Worm (Caenorhabditis elegans): ENCODE results near the gene B0035.22.

B0035.22 gene

ce11 chrIV:11310624-11311023, 4.3 kb upstream of the B0035.22 start, which contains the start of gene znf-207 (continued):
- TF ChIP-seq B0019.2 (GFP tag; conservative IDR thresholded peaks at IDR 0.05) (no peak), hmg-20 (GFP tag; IDR thresholded peaks at IDR 0.05) (no peak), mcd-1 (GFP tag; IDR thresholded peaks at IDR 0.05) (0 out of 2 replicates have a peak, but pooled peaks have one; percentile 21), madf-6 (GFP tag; IDR thresholded peaks at IDR 0.05) (no peak), lin-35 (GFP tag; optimal IDR thresholded peaks at IDR 0.05) (peak in 1 of 3 experiments; percentile 25), sptf-2 (GFP tag; optimal IDR thresholded peaks at IDR 0.05) (no peak), egrh-3 (GFP tag; IDR thresholded peaks at IDR 0.05) (no peak), gei-17 (GFP tag; optimal IDR thresholded peaks at IDR 0.05) (no peak), F57C9.4 (tag; optimal IDR thresholded peaks at IDR 0.05) (no peak), pbrm-1 (GFP tag; IDR thresholded peaks at IDR 0.05) (no peak), nhr-90 (tag; optimal IDR thresholded peaks at IDR 0.05) (no peak), dpl-1 (GFP tag; optimal IDR thresholded peaks at IDR 0.05) (no peak), nhr-27 (tag; optimal IDR thresholded peaks at IDR 0.05) (no peak), nfyb-1 (GFP tag; IDR thresholded peaks at IDR 0.05) (no peak), tlf-1 (GFP tag; optimal IDR thresholded peaks at IDR 0.05) (no peak), snpc-3.4 (tag; optimal IDR thresholded peaks at IDR 0.05) (no peak), ztf-18 (tag; optimal IDR thresholded peaks at IDR 0.05) (no peak), zim-3 (tag; optimal IDR thresholded peaks at IDR 0.05) (no peak), F55B11.4 (tag; optimal IDR thresholded peaks at IDR 0.05; ENCODE audit: borderline replicate concordance, insufficient read depth) (no peak), pha-4 (tag; optimal IDR thresholded peaks at IDR 0.05) (no peak), sdz-38 (tag; optimal IDR thresholded peaks at IDR 0.05) (no peak), F57A8.1 (GFP tag; optimal IDR thresholded peaks at IDR 0.05) (no peak), mel-28 (tag; optimal IDR thresholded peaks at IDR 0.05; ENCODE audit: borderline replicate concordance) (no peak), hlh-26 (GFP tag; conservative IDR thresholded peaks at IDR 0.05) (no peak), F23B12.7 (tag; optimal IDR thresholded peaks at IDR 0.05; ENCODE audit: insufficient read depth) (peak; percentile 49), cebp-2 (GFP tag; IDR thresholded peaks at IDR 0.05) (no peak), die-1 (tag; optimal IDR thresholded peaks at IDR 0.05) (no peak), T07F8.4 (tag; optimal IDR thresholded peaks at IDR 0.05) (no peak), ztf-28 (GFP tag; IDR thresholded peaks at IDR 0.05) (no peak), mes-4 (tag; optimal IDR thresholded peaks at IDR 0.05) (no peak), F49E8.2 (tag; optimal IDR thresholded peaks at IDR 0.05; ENCODE audit: insufficient read depth) (no peak), Y53G8AR.9 (GFP tag; conservative IDR thresholded peaks at IDR 0.05) (no peak), tbp1 (GFP tag; optimal IDR thresholded peaks at IDR 0.05) (no peak), Y56A3A.18 (GFP tag; IDR thresholded peaks at IDR 0.05) (no peak)

- TF ChIP-seq K12H6.12 (tag; optimal IDR thresholded peaks at IDR 0.05) (no peak), lin-26 (GFP tag; IDR thresholded peaks at IDR 0.05) (peak; percentile 18; the same call in 1 of the 2 replicates), ztf-28 (GFP tag; IDR thresholded peaks at IDR 0.05) (0 out of 2 replicates have a peak, but pooled peaks have one; percentile 53), lin-54 (GFP tag; optimal IDR thresholded peaks at IDR 0.05) (no peak), hmg-20 (GFP tag; IDR thresholded peaks at IDR 0.05) (no peak), zfh-2 (GFP tag; conservative IDR thresholded peaks at IDR 0.05) (peak; percentile 71)
These were observed 3.5 kb upstream of the B0035.22 start for ce11 chrIV:11311484-11311883.
